Fruit fly (Drosophila melanogaster): ENCODE measurements around the gene CG32459.

CG32459 gene

dm6 chr3L:22837651-22838614 is 17.9 kb downstream of the CG32459 start (continued):
- TF ChIP-seq ss (GFP tag; optimal IDR thresholded peaks at IDR 0.05) (no peak), dac (GFP tag; optimal IDR thresholded peaks at IDR 0.05) (no peak), CG6163 (GFP tag; IDR thresholded peaks at IDR 0.05) (peak; percentile 56), net (GFP tag; optimal IDR thresholded peaks at IDR 0.05) (peak; percentile 30), Lpt (GFP tag; optimal IDR thresholded peaks at IDR 0.05) (peak; percentile 19), CG6854 (GFP tag; optimal IDR thresholded peaks at IDR 0.05) (peak; percentile 23), dsx (GFP tag; optimal IDR thresholded peaks at IDR 0.05; ENCODE audit: poor library complexity, severe bottlenecking) (peak; percentile 66), CG8632 (GFP tag; optimal IDR thresholded peaks at IDR 0.05) (no peak), CG1621 (tag; optimal IDR thresholded peaks at IDR 0.05) (no peak), CG10631 (GFP tag; optimal IDR thresholded peaks at IDR 0.05) (no peak), CG10669 (GFP tag; optimal IDR thresholded peaks at IDR 0.05) (no peak), CG6276 (GFP tag; optimal IDR thresholded peaks at IDR 0.05) (peak; percentile 40), Gug (GFP tag; IDR thresholded peaks at IDR 0.05) (no peak), CG7368 (GFP tag; optimal IDR thresholded peaks at IDR 0.05) (no peak), vri (GFP tag; optimal IDR thresholded peaks at IDR 0.05) (peak; percentile 97), Smox (GFP tag; optimal IDR thresholded peaks at IDR 0.05) (no peak), Sox15 (GFP tag; optimal IDR thresholded peaks at IDR 0.05) (no peak), CG6792 (GFP tag; optimal IDR thresholded peaks at IDR 0.05) (no peak), CG3919 (GFP tag; optimal IDR thresholded peaks at IDR 0.05) (no peak), Met (GFP tag; optimal IDR thresholded peaks at IDR 0.05) (no peak), CG32006 (GFP tag; optimal IDR thresholded peaks at IDR 0.05) (peak; percentile 11)

dm6 chr3L:22836768-22837167 is 19.1 kb downstream of the CG32459 start, which contains the start of the genes CG11226 and CG45428:
Gene CG11226 (plus strand): TSS chr3L:22837068.
Gene CG45428 (minus strand): TSS chr3L:22837070.
- TF ChIP-seq CG3032 (tag; optimal IDR thresholded peaks at IDR 0.05) = no peak
- TF ChIP-seq CG7368 (GFP tag; optimal IDR thresholded peaks at IDR 0.05) = no peak
- TF ChIP-seq CG34406 (GFP tag; optimal IDR thresholded peaks at IDR 0.05) = no peak
- no peak for TF ChIP-seq CG4318 (GFP tag; optimal IDR thresholded peaks at IDR 0.05)
- peak; percentile 40 for TF ChIP-seq svp (GFP tag)

dm6 chr3L:22835144-22835964 is 20.5 kb downstream of the CG32459 start, which contains the start of gene jim:
Gene jim (minus strand): TSS chr3L:22835194.
- TF ChIP-seq CG6276 (GFP tag; optimal IDR thresholded peaks at IDR 0.05) (peak; percentile 64), Hr39 (GFP tag; optimal IDR thresholded peaks at IDR 0.05) (no peak), CG9139 (GFP tag; optimal IDR thresholded peaks at IDR 0.05) (peak; percentile 75), acj6 (GFP tag; optimal IDR thresholded peaks at IDR 0.05) (no peak), topi (GFP tag; optimal IDR thresholded peaks at IDR 0.05) (peak; percentile 4), CG8632 (GFP tag; optimal IDR thresholded peaks at IDR 0.05) (peak; percentile 42), Hr38 (GFP tag; optimal IDR thresholded peaks at IDR 0.05) (no peak), CG15336 (GFP tag; IDR thresholded peaks at IDR 0.05) (peak; percentile 58), Gug (GFP tag; IDR thresholded peaks at IDR 0.05) (no peak; the same call in 1 of the 2 replicates), salr (GFP tag; optimal IDR thresholded peaks at IDR 0.05) (peak in 1 of 2 experiments; percentile 15), fd85E (GFP tag; optimal IDR thresholded peaks at IDR 0.05) (no peak), CG10631 (GFP tag; optimal IDR thresholded peaks at IDR 0.05) (no peak), CG3919 (GFP tag; optimal IDR thresholded peaks at IDR 0.05) (peak; percentile 62), Ets96B (tag; optimal IDR thresholded peaks at IDR 0.05) (peak; percentile 44), CG11294 (GFP tag; IDR thresholded peaks at IDR 0.05) (peak; percentile 38; the same call in 1 of the 2 replicates), Eip78C (GFP tag) (peak; percentile 86), Sox102F (GFP tag; optimal IDR thresholded peaks at IDR 0.05) (peak; percentile 56), CG7368 (GFP tag; optimal IDR thresholded peaks at IDR 0.05) (peak; percentile 51), fkh (GFP tag; optimal IDR thresholded peaks at IDR 0.05) (peak; percentile 94), cyc (GFP tag; optimal IDR thresholded peaks at IDR 0.05) (no peak), svp (GFP tag) (peak; percentile 90), eg (GFP tag; IDR thresholded peaks at IDR 0.05) (peak; percentile 62; the same call in 2 of the 3 replicates), CG3032 (tag; optimal IDR thresholded peaks at IDR 0.05) (peak; percentile 37), vri (GFP tag; optimal IDR thresholded peaks at IDR 0.05) (peak; percentile 78), Sox15 (GFP tag; optimal IDR thresholded peaks at IDR 0.05) (no peak), Sox14 (GFP tag; optimal IDR thresholded peaks at IDR 0.05) (peak; percentile 35), CG32006 (GFP tag; optimal IDR thresholded peaks at IDR 0.05) (peak; percentile 56), CG11902 (GFP tag; optimal IDR thresholded peaks at IDR 0.05) (no peak), esn (GFP tag; optimal IDR thresholded peaks at IDR 0.05) (peak; percentile 27)

Measured in whole organism, prepupa.